Worm (Caenorhabditis elegans) whole organism, mixed stage, embryonic: ENCODE data around the gene clec-162.

Source experiments
- M03D4.4 ChIP-seq: sonication (generic microtip); optimal IDR thresholded peaks from 2 replicates; lab custom pipeline; 2017; ENCODE audit warnings: mild to moderate bottlenecking, missing genetic modification characterization, missing compliant biosample characterization
- bed-3 ChIP-seq: fragments of 200-800 bp; sonication (Bioruptor generic); optimal IDR thresholded peaks from 3 replicates; lab custom pipeline; 2018; ENCODE audit warnings: mild to moderate bottlenecking, missing genetic modification characterization, moderate library complexity, missing compliant biosample characterization
- blmp-1 ChIP-seq: fragments of 150-350 bp; optimal IDR thresholded peaks from 2 replicates; lab custom pipeline; 2014; ENCODE audit warnings: missing biosample characterization, missing genetic modification characterization
- ceh-39 ChIP-seq: fragments of 150-350 bp; optimal IDR thresholded peaks from 2 replicates; lab custom pipeline; 2014; ENCODE audit warnings: missing biosample characterization, missing genetic modification characterization
- ceh-43 ChIP-seq: fragments of 200-800 bp; sonication (Bioruptor generic); optimal IDR thresholded peaks from 2 replicates; lab custom pipeline; 2018; ENCODE audit warnings: mild to moderate bottlenecking, missing genetic modification characterization, moderate library complexity, missing compliant biosample characterization
- ceh-83 ChIP-seq: fragments of 200-800 bp; sonication (Bioruptor generic); optimal IDR thresholded peaks from 2 replicates; lab custom pipeline; 2018; ENCODE audit warnings: mild to moderate bottlenecking, missing genetic modification characterization, missing compliant biosample characterization
- ces-1 ChIP-seq: fragments of 150-350 bp; optimal IDR thresholded peaks from 2 replicates; lab custom pipeline; 2014; ENCODE audit warnings: missing biosample characterization, missing genetic modification reagents, missing genetic modification characterization
- cnd-1 ChIP-seq: fragments of 200-800 bp; sonication (Bioruptor generic); optimal IDR thresholded peaks from 2 replicates; lab custom pipeline; 2018; ENCODE audit warnings: mild to moderate bottlenecking, missing genetic modification characterization, missing compliant biosample characterization
- elt-1 ChIP-seq: sonication (generic microtip); optimal IDR thresholded peaks from 2 replicates; lab custom pipeline; 2017; ENCODE audit warnings: missing genetic modification characterization, mild to moderate bottlenecking, missing compliant biosample characterization, antibody characterized with exemption, moderate library complexity, borderline replicate concordance; ENCODE audit not compliant: insufficient read depth
- elt-3 ChIP-seq: fragments of 150-350 bp; optimal IDR thresholded peaks from 2 replicates; lab custom pipeline; 2014; ENCODE audit warnings: missing biosample characterization, missing genetic modification characterization
- flh-1 ChIP-seq: fragments of 200-800 bp; sonication (Bioruptor generic); optimal IDR thresholded peaks from 2 replicates; lab custom pipeline; 2018; ENCODE audit warnings: mild to moderate bottlenecking, missing genetic modification characterization, moderate library complexity, missing compliant biosample characterization
- ham-2 ChIP-seq: fragments of 200-800 bp; sonication (Bioruptor generic); optimal IDR thresholded peaks from 2 replicates; lab custom pipeline; 2018; ENCODE audit warnings: mild to moderate bottlenecking, missing genetic modification characterization, missing compliant biosample characterization
- hlh-1 ChIP-seq: fragments of 150-350 bp; optimal IDR thresholded peaks from 2 replicates; lab custom pipeline; 2014; ENCODE audit warnings: missing biosample characterization, missing genetic modification reagents, missing genetic modification characterization
- lin-13 ChIP-seq: fragments of 150-350 bp; optimal IDR thresholded peaks from 2 replicates; lab custom pipeline; 2014; ENCODE audit warnings: missing biosample characterization, missing genetic modification characterization
- lin-32 ChIP-seq: fragments of 200-800 bp; sonication (Bioruptor generic); optimal IDR thresholded peaks from 2 replicates; lab custom pipeline; 2018; ENCODE audit warnings: mild to moderate bottlenecking, missing genetic modification characterization, missing compliant biosample characterization
- lsy-2 ChIP-seq: fragments of 150-350 bp; optimal IDR thresholded peaks from 2 replicates; lab custom pipeline; 2014; ENCODE audit warnings: missing biosample characterization, missing genetic modification characterization
- mab-5 ChIP-seq: fragments of 150-350 bp; optimal IDR thresholded peaks from 2 replicates; lab custom pipeline; 2014; ENCODE audit warnings: missing biosample characterization, missing genetic modification characterization
- mep-1 ChIP-seq: fragments of 150-350 bp; optimal IDR thresholded peaks from 2 replicates; lab custom pipeline; 2017; ENCODE audit warnings: missing biosample characterization, missing genetic modification reagents, missing genetic modification characterization, inconsistent platforms
- mls-2 ChIP-seq: sonication (generic microtip); optimal IDR thresholded peaks from 2 replicates; lab custom pipeline; 2016; ENCODE audit warnings: mild to moderate bottlenecking, missing genetic modification characterization, moderate library complexity, missing compliant biosample characterization
- nhr-12 ChIP-seq: fragments of 150-350 bp; optimal IDR thresholded peaks from 2 replicates; lab custom pipeline; 2014; ENCODE audit warnings: missing biosample characterization, missing genetic modification characterization
- nhr-2 ChIP-seq: fragments of 150-350 bp; optimal IDR thresholded peaks from 2 replicates; lab custom pipeline; 2014; ENCODE audit warnings: missing biosample characterization, missing genetic modification characterization
- nhr-237 ChIP-seq: fragments of 150-350 bp; optimal IDR thresholded peaks from 2 replicates; lab custom pipeline; 2014; ENCODE audit warnings: missing biosample characterization, missing genetic modification characterization
- nhr-28 ChIP-seq: fragments of 150-350 bp; optimal IDR thresholded peaks from 2 replicates; lab custom pipeline; 2014; ENCODE audit warnings: missing biosample characterization, missing genetic modification characterization
- nhr-76 ChIP-seq: sonication (generic microtip); optimal IDR thresholded peaks from 2 replicates; lab custom pipeline; 2017; ENCODE audit warnings: missing biosample characterization, missing genetic modification characterization
- pha-4 ChIP-seq: fragments of 150-350 bp; optimal IDR thresholded peaks from 2 replicates; lab custom pipeline; 2018; ENCODE audit warnings: missing biosample characterization, missing genetic modification reagents, missing genetic modification characterization
- sem-2 ChIP-seq: fragments of 200-800 bp; sonication (Bioruptor generic); optimal IDR thresholded peaks from 2 replicates; lab custom pipeline; 2018; ENCODE audit warnings: mild to moderate bottlenecking, missing genetic modification characterization, missing compliant biosample characterization
- snpc-4 ChIP-seq: fragments of 150-350 bp; optimal IDR thresholded peaks from 2 replicates; lab custom pipeline; 2014; ENCODE audit warnings: missing biosample characterization, missing genetic modification characterization
- sptf-1 ChIP-seq: sonication (generic microtip); optimal IDR thresholded peaks from 2 replicates; lab custom pipeline; 2017; ENCODE audit warnings: mild to moderate bottlenecking, missing genetic modification characterization, moderate library complexity, missing compliant biosample characterization
- tbx-8 ChIP-seq: fragments of 200-800 bp; sonication (Bioruptor generic); optimal IDR thresholded peaks from 2 replicates; lab custom pipeline; 2018; ENCODE audit warnings: mild to moderate bottlenecking, missing genetic modification characterization, moderate library complexity, missing compliant biosample characterization
- unc-120 ChIP-seq: sonication (generic microtip); optimal IDR thresholded peaks from 2 replicates; lab custom pipeline; 2017; ENCODE audit warnings: missing genetic modification characterization, missing compliant biosample characterization; ENCODE audit not compliant: poor library complexity, severe bottlenecking
- unc-39 ChIP-seq: fragments of 150-350 bp; optimal IDR thresholded peaks from 2 replicates; lab custom pipeline; 2014; ENCODE audit warnings: missing biosample characterization, missing genetic modification characterization
- unc-62 ChIP-seq: fragments of 150-350 bp; optimal IDR thresholded peaks from 2 replicates; lab custom pipeline; 2014; ENCODE audit warnings: missing biosample characterization, missing genetic modification reagents, missing genetic modification characterization
- zip-8 ChIP-seq: fragments of 150-350 bp; optimal IDR thresholded peaks from 2 replicates; lab custom pipeline; 2014; ENCODE audit warnings: missing biosample characterization, missing genetic modification characterization

Gene clec-162

DNA sequence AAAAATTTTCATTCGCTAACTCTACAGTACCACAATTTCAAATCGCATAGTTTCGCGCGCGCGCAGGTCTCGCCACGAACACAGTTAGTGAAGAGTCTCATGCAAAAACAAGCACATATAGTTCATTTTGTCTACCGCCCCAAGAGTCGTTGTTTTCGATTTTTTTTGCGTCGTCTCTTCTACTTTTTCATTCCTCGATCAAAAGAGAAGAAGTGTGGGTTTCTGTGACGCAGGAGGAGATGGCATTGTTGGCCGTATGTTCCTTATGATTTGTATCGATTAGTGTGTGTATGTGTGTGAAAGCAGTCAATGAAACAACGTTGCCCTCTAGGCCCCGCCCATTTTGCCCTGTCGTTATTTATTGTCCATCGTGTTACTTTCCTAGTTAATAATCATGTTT, 27.1 kb downstream of the clec-162 start:
- TF ChIP-seq nhr-237 (tag; lab: Kevin White, UChicago): no peak
- TF ChIP-seq, all 35 proteins: peak for 0

DNA sequence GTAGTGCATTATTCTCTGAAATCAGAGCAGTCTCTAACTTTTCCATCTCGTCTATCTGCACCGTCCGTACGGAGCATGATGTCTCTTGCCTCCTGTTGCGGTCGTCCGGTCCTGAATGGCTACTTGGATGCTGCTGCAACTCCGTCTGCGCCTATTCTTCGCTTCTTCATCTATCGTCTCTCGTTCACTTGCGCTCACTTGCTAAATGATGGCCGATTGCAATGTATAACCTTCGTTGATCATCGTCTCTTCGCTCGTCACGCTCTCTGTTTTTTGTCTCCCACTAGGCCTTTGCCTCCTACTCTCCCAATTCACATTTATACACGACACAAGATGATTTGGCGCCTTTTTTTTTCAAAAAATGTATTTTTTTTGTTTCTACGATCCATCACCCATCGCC, 27.7 kb downstream of the clec-162 start:
- peak; percentile 67 for TF ChIP-seq ham-2 (GFP tag; lab: Kevin White, UChicago)
- no peak for TF ChIP-seq pha-4 (tag; lab: Kevin White, UChicago)
- TF ChIP-seq lin-32: no peak
- no peak for TF ChIP-seq ces-1 (GFP tag; lab: Kevin White, UChicago)
- peak; percentile 62 for TF ChIP-seq unc-120

- TF ChIP-seq mls-2: no peak
- TF ChIP-seq nhr-2: peak; percentile 78
Measured at ce11 chrIII:9696417-9696816, 28.6 kb downstream of the clec-162 start, which contains the start of gene bud-31. bud-31 (minus strand) TSS chrIII:9696517.

- TF ChIP-seq flh-1 (no peak), mab-5 (tag; lab: Kevin White, UChicago) (no peak), tbx-8 (GFP tag; lab: Kevin White, UChicago) (no peak), lsy-2 (tag; lab: Kevin White, UChicago) (peak; percentile 31), nhr-28 (tag; lab: Kevin White, UChicago) (no peak), hlh-1 (no peak), snpc-4 (tag; lab: Kevin White, UChicago) (no peak), ces-1 (GFP tag; lab: Kevin White, UChicago) (peak; percentile 64), ceh-83 (GFP tag; lab: Kevin White, UChicago) (no peak), mep-1 (tag; lab: Kevin White, UChicago) (no peak), nhr-2 (no peak), unc-120 (no peak), lin-13 (no peak), bed-3 (no peak), ham-2 (GFP tag; lab: Kevin White, UChicago) (no peak), blmp-1 (tag; lab: Kevin White, UChicago) (no peak), mls-2 (no peak), nhr-12 (no peak), zip-8 (tag; lab: Kevin White, UChicago) (no peak), unc-62 (GFP tag; lab: Kevin White, UChicago) (no peak), nhr-76 (tag; lab: Kevin White, UChicago) (no peak), elt-3 (tag; lab: Kevin White, UChicago) (no peak), sem-2 (GFP tag; lab: Kevin White, UChicago) (no peak), unc-39 (tag; lab: Kevin White, UChicago) (no peak), ceh-39 (tag; lab: Kevin White, UChicago) (no peak), sptf-1 (peak; percentile 9), ceh-43 (GFP tag; lab: Kevin White, UChicago) (peak; percentile 2)
Measured at ce11 chrIII:9695379-9695778, 29.6 kb downstream of the clec-162 start.

- no peak for TF ChIP-seq lin-32
- no peak for TF ChIP-seq sptf-1
- no peak for TF ChIP-seq elt-1
- no peak for TF ChIP-seq unc-39 (tag; lab: Kevin White, UChicago)
- TF ChIP-seq ceh-43 (GFP tag; lab: Kevin White, UChicago): no peak
- TF ChIP-seq ceh-39 (tag; lab: Kevin White, UChicago): no peak
- no peak for TF ChIP-seq cnd-1 (tag; lab: Kevin White, UChicago)
- TF ChIP-seq bed-3: no peak
- TF ChIP-seq tbx-8 (GFP tag; lab: Kevin White, UChicago): no peak
- TF ChIP-seq nhr-237 (tag; lab: Kevin White, UChicago): no peak
Measured at ce11 chrIII:9694474-9694873, 30.5 kb downstream of the clec-162 start, which contains the start of gene set-3. set-3 (minus strand) TSS chrIII:9694574.

- TF ChIP-seq flh-1 (no peak), M03D4.4 (tag; lab: Kevin White, UChicago) (no peak), nhr-12 (no peak)
Measured at ce11 chrIII:9690044-9690443, 35.0 kb downstream of the clec-162 start, which contains the start of gene best-5. best-5 (minus strand) TSS chrIII:9690253.
